Worm (Caenorhabditis elegans) whole organism, L4 larva: ENCODE data around the gene mtx-2.

ENCODE experiments used
- rbr-2 ChIP-seq: sonication (generic microtip); optimal IDR thresholded peaks from 2 replicates; lab custom pipeline; 2016; ENCODE audit warnings: missing genotype, missing genetic modification characterization, missing compliant biosample characterization
- sdz-12 ChIP-seq: fragments of 200-800 bp; sonication (Bioruptor generic); optimal IDR thresholded peaks from 2 replicates; lab custom pipeline; 2018; ENCODE audit warnings: mild to moderate bottlenecking, missing genetic modification characterization, missing compliant biosample characterization
- ztf-11 ChIP-seq: fragments of 150-350 bp; optimal IDR thresholded peaks from 2 replicates; lab custom pipeline; 2014; ENCODE audit warnings: missing biosample characterization, missing genetic modification characterization

ce11 chrIII:7792970-7793369 lies 29.6 kb upstream of the mtx-2 start:
- TF ChIP-seq rbr-2 (tag; lab: Kevin White, UChicago) (no peak), sdz-12 (GFP tag; lab: Kevin White, UChicago) (no peak), ztf-11 (no peak)
